Worm (Caenorhabditis elegans) whole organism, L4 larva: ENCODE data around the gene sre-7.
"Not testable (repeated sequence)": the region's sequence is repeated elsewhere in the genome, so short reads cannot be mapped to it uniquely, and the experiment has no call there.

Experiments used
- daf-8 ChIP-seq: fragments of 200-800 bp; sonication (Bioruptor generic); IDR thresholded peaks from 2 replicates; pipeline ENCODE4 v1.3.6; 2022; ENCODE audit warnings: missing genetic modification characterization, missing compliant biosample characterization
- nhr-48 ChIP-seq: sonication (generic microtip); optimal IDR thresholded peaks from 2 replicates; lab custom pipeline; 2016; ENCODE audit warnings: mild to moderate bottlenecking, missing genetic modification characterization, missing compliant biosample characterization

ce11 chrV:14277456-14277855, 33.5 kb downstream of the sre-7 start:
- TF ChIP-seq daf-8, nhr-48: not testable (repeated sequence)
